Fruit fly (Drosophila melanogaster) whole organism, embryonic: ENCODE results near the gene CG10602.
A peak's percentile ranks its signal among the peaks of the same experiment; 100 is the strongest.

Experiments
- Abd-B ChIP-seq: fragments of 200-800 bp; sonication (Bioruptor generic); optimal IDR thresholded peaks from 2 replicates; lab custom pipeline; 2018; ENCODE audit warnings: missing biosample characterization, mild to moderate bottlenecking, missing genetic modification characterization, moderate library complexity
- Asciz ChIP-seq: fragments of 200-800 bp; sonication (Bioruptor generic); optimal IDR thresholded peaks from 2 replicates; lab custom pipeline; 2017; ENCODE audit warnings: missing biosample characterization, mild to moderate bottlenecking, missing genetic modification characterization, missing genetic modification reagents
- Atf-2 ChIP-seq: fragments of 200-800 bp; sonication (Bioruptor generic); optimal IDR thresholded peaks from 2 replicates; lab custom pipeline; 2016; ENCODE audit warnings: missing biosample characterization, missing genetic modification characterization
- CG11085 ChIP-seq: fragments of 200-800 bp; sonication (Bioruptor generic); IDR thresholded peaks from 2 replicates; pipeline ENCODE4 v1.3.6; 2022; ENCODE audit warnings: missing biosample characterization, missing genetic modification characterization
- CG11560 ChIP-seq: fragments of 200-800 bp; sonication (Bioruptor generic); IDR thresholded peaks from 3 replicates; pipeline ENCODE4 v1.3.6; 2022; ENCODE audit warnings: missing biosample characterization, missing genetic modification characterization
- CG13123 ChIP-seq: fragments of 200-800 bp; sonication (Bioruptor generic); optimal IDR thresholded peaks from 2 replicates; lab custom pipeline; 2016; ENCODE audit warnings: missing biosample characterization, missing genetic modification characterization
- CG14014 ChIP-seq: fragments of 200-800 bp; sonication (Bioruptor generic); IDR thresholded peaks from 2 replicates; pipeline ENCODE4 v1.3.6; 2022; ENCODE audit warnings: missing biosample characterization, missing genetic modification characterization
- CG15269 ChIP-seq: fragments of 200-800 bp; sonication (Bioruptor generic); optimal IDR thresholded peaks from 2 replicates; lab custom pipeline; 2018; ENCODE audit warnings: missing biosample characterization, mild to moderate bottlenecking, missing genetic modification characterization, moderate library complexity
- CG16813 ChIP-seq: fragments of 200-800 bp; sonication (Bioruptor generic); IDR thresholded peaks from 3 replicates; pipeline ENCODE4 v1.3.6; 2022; ENCODE audit warnings: missing biosample characterization, missing genetic modification characterization; ENCODE audit not compliant: partially characterized antibody
- CG1832 ChIP-seq: fragments of 200-800 bp; sonication (Bioruptor generic); optimal IDR thresholded peaks from 2 replicates; lab custom pipeline; 2017; ENCODE audit warnings: missing biosample characterization, mild to moderate bottlenecking, missing genetic modification characterization, inconsistent platforms
- CG2199 ChIP-seq: fragments of 200-800 bp; sonication (Bioruptor generic); IDR thresholded peaks from 3 replicates; pipeline ENCODE4 v1.3.6; 2022; ENCODE audit warnings: missing biosample characterization, missing genetic modification characterization
- CG31388 ChIP-seq: fragments of 200-800 bp; sonication (Bioruptor generic); optimal IDR thresholded peaks from 2 replicates; lab custom pipeline; 2016; ENCODE audit warnings: missing biosample characterization, missing genetic modification characterization
- CG31441 ChIP-seq: fragments of 200-800 bp; sonication (Bioruptor generic); IDR thresholded peaks from 2 replicates; pipeline ENCODE4 v1.3.6; 2022; ENCODE audit warnings: missing biosample characterization, missing genetic modification characterization
- CG32767 ChIP-seq: fragments of 200-800 bp; sonication (Bioruptor generic); IDR thresholded peaks from 2 replicates; pipeline ENCODE4 v1.3.6; 2022; ENCODE audit warnings: missing biosample characterization, missing genetic modification characterization
- CG4360 ChIP-seq: fragments of 200-800 bp; sonication (Bioruptor generic); IDR thresholded peaks from 2 replicates; pipeline ENCODE4 v1.3.6; 2022; ENCODE audit warnings: missing biosample characterization, missing genetic modification characterization
- CG4707 ChIP-seq: fragments of 200-800 bp; sonication (Bioruptor generic); optimal IDR thresholded peaks from 2 replicates; lab custom pipeline; 2018; ENCODE audit warnings: missing biosample characterization, mild to moderate bottlenecking, missing genetic modification characterization, moderate library complexity
- CG6791 ChIP-seq: fragments of 200-800 bp; sonication (Bioruptor generic); IDR thresholded peaks from 3 replicates; pipeline ENCODE4 v1.3.6; 2022; ENCODE audit warnings: missing biosample characterization, missing genetic modification characterization; ENCODE audit not compliant: partially characterized antibody
- CG7271 ChIP-seq: fragments of 200-800 bp; sonication (Bioruptor generic); optimal IDR thresholded peaks from 2 replicates; lab custom pipeline; 2018; ENCODE audit warnings: missing biosample characterization, mild to moderate bottlenecking, missing genetic modification characterization, moderate library complexity
- CG8924 ChIP-seq: fragments of 200-800 bp; optimal IDR thresholded peaks from 3 replicates; lab custom pipeline; 2019; ENCODE audit warnings: missing biosample characterization, mild to moderate bottlenecking, missing genetic modification characterization, moderate library complexity
- CG8944 ChIP-seq: fragments of 200-800 bp; sonication (Bioruptor generic); optimal IDR thresholded peaks from 3 replicates; lab custom pipeline; 2016; ENCODE audit warnings: missing biosample characterization, missing genetic modification characterization
- CG9437 ChIP-seq: fragments of 200-800 bp; sonication (Bioruptor generic); optimal IDR thresholded peaks from 2 replicates; lab custom pipeline; 2018; ENCODE audit warnings: missing biosample characterization, mild to moderate bottlenecking, missing genetic modification characterization
- CG9797 ChIP-seq: fragments of 200-800 bp; sonication (Bioruptor generic); optimal IDR thresholded peaks from 3 replicates; lab custom pipeline; 2018; ENCODE audit warnings: missing biosample characterization, mild to moderate bottlenecking, missing genetic modification characterization
- CkIIα-i1 ChIP-seq: fragments of 200-800 bp; sonication (Bioruptor generic); IDR thresholded peaks from 2 replicates; pipeline ENCODE4 v1.3.6; 2022; ENCODE audit warnings: missing biosample characterization, missing genetic modification characterization
- Dip2 ChIP-seq: fragments of 200-800 bp; sonication (Bioruptor generic); IDR thresholded peaks from 2 replicates; pipeline ENCODE4 v1.3.6; 2022; ENCODE audit warnings: missing biosample characterization, missing genetic modification characterization
- Dll ChIP-seq: fragments of 200-800 bp; sonication (Bioruptor generic); IDR thresholded peaks from 4 replicates; pipeline ENCODE4 v1.3.6; 2022; ENCODE audit warnings: missing biosample characterization, missing genetic modification characterization; ENCODE audit not compliant: partially characterized antibody
- E2f2 ChIP-seq: fragments of 200-800 bp; sonication (Bioruptor generic); IDR thresholded peaks from 2 replicates; pipeline ENCODE4 v1.3.6; 2022; ENCODE audit warnings: missing biosample characterization, missing genetic modification characterization
- H15 ChIP-seq: fragments of 200-800 bp; sonication (Bioruptor generic); IDR thresholded peaks from 3 replicates; pipeline ENCODE4 v1.3.6; 2022; ENCODE audit warnings: missing biosample characterization, missing genetic modification characterization
- HLHmδ ChIP-seq: fragments of 200-800 bp; sonication (Bioruptor generic); optimal IDR thresholded peaks from 2 replicates; lab custom pipeline; 2018; ENCODE audit warnings: missing biosample characterization, mild to moderate bottlenecking, missing genetic modification characterization, moderate library complexity
- NFAT ChIP-seq: fragments of 200-800 bp; sonication (Bioruptor generic); IDR thresholded peaks from 2 replicates; pipeline ENCODE4 v1.3.6; 2022; ENCODE audit warnings: missing biosample characterization, missing genetic modification characterization
- Oaz ChIP-seq: fragments of 200-800 bp; sonication (Bioruptor generic); IDR thresholded peaks from 2 replicates; pipeline ENCODE4 v1.3.6; 2022; ENCODE audit warnings: missing biosample characterization, missing genetic modification characterization
- Optix ChIP-seq: fragments of 200-800 bp; sonication (Bioruptor generic); IDR thresholded peaks from 3 replicates; pipeline ENCODE4 v1.3.6; 2022; ENCODE audit warnings: missing biosample characterization, missing genetic modification characterization
- Scr ChIP-seq: fragments of 200-800 bp; sonication (Bioruptor generic); IDR thresholded peaks from 2 replicates; pipeline ENCODE4 v1.3.6; 2022; ENCODE audit warnings: missing biosample characterization, missing genetic modification characterization; ENCODE audit not compliant: partially characterized antibody
- Usf ChIP-seq: fragments of 200-800 bp; sonication (Bioruptor generic); optimal IDR thresholded peaks from 2 replicates; lab custom pipeline; 2017; ENCODE audit warnings: missing genotype, missing biosample characterization, missing genetic modification characterization
- al ChIP-seq: fragments of 200-800 bp; sonication (Bioruptor generic); IDR thresholded peaks from 2 replicates; pipeline ENCODE4 v1.3.6; 2022; ENCODE audit warnings: missing biosample characterization, missing genetic modification characterization
- cg ChIP-seq: fragments of 200-800 bp; sonication (Bioruptor generic); optimal IDR thresholded peaks from 3 replicates; lab custom pipeline; 2019; ENCODE audit warnings: missing biosample characterization, mild to moderate bottlenecking, missing genetic modification characterization, moderate library complexity
- chm ChIP-seq: fragments of 200-800 bp; sonication (Bioruptor generic); IDR thresholded peaks from 2 replicates; pipeline ENCODE4 v1.3.6; 2022; ENCODE audit warnings: missing biosample characterization, missing genetic modification characterization
- ci ChIP-seq: fragments of 200-800 bp; sonication (Bioruptor generic); IDR thresholded peaks from 3 replicates; pipeline ENCODE4 v1.3.6; 2022; ENCODE audit warnings: missing biosample characterization, missing genetic modification characterization
- croc ChIP-seq: fragments of 200-800 bp; sonication (Bioruptor generic); conservative IDR thresholded peaks from 3 replicates; pipeline ENCODE4 v1.3.6; 2022; ENCODE audit warnings: missing biosample characterization, missing genetic modification characterization
- dan ChIP-seq: fragments of 200-800 bp; sonication (Bioruptor generic); IDR thresholded peaks from 2 replicates; pipeline ENCODE4 v1.3.6; 2022; ENCODE audit warnings: missing biosample characterization, missing genetic modification characterization
- eve ChIP-seq, 2 experiments: fragments of >200 bp; optimal IDR thresholded peaks; 2 replicates each; lab custom pipeline; 2017; ENCODE audit warnings: missing biosample characterization in 2 of 2, missing genetic modification characterization in 2 of 2
- fd102C ChIP-seq: fragments of 200-800 bp; sonication (Bioruptor generic); optimal IDR thresholded peaks from 2 replicates; lab custom pipeline; 2018; ENCODE audit warnings: missing biosample characterization, mild to moderate bottlenecking, missing genetic modification characterization, moderate library complexity
- fd3F ChIP-seq: fragments of 200-800 bp; sonication (Bioruptor generic); optimal IDR thresholded peaks from 2 replicates; lab custom pipeline; 2018; ENCODE audit warnings: missing biosample characterization, mild to moderate bottlenecking, missing genetic modification characterization, moderate library complexity
- gce ChIP-seq: fragments of 200-800 bp; sonication (Bioruptor generic); IDR thresholded peaks from 3 replicates; pipeline ENCODE4 v1.3.6; 2022; ENCODE audit warnings: missing biosample characterization, missing genetic modification characterization
- h ChIP-seq: fragments of >200 bp; optimal IDR thresholded peaks from 2 replicates; lab custom pipeline; 2017
- her ChIP-seq: fragments of 200-800 bp; sonication (Bioruptor generic); optimal IDR thresholded peaks from 2 replicates; lab custom pipeline; 2016; ENCODE audit warnings: missing biosample characterization, missing genetic modification characterization
- nerfin-1 ChIP-seq: fragments of 200-800 bp; sonication (Bioruptor generic); optimal IDR thresholded peaks from 3 replicates; lab custom pipeline; 2019; ENCODE audit warnings: missing biosample characterization, mild to moderate bottlenecking, missing genetic modification characterization, moderate library complexity
- otp ChIP-seq: fragments of 200-800 bp; sonication (Bioruptor generic); IDR thresholded peaks from 3 replicates; pipeline ENCODE4, ENCODE4 v1.3.6; 2022; ENCODE audit warnings: missing biosample characterization, missing genetic modification characterization
- seq ChIP-seq: fragments of 200-800 bp; sonication (Bioruptor generic); IDR thresholded peaks from 2 replicates; pipeline ENCODE4 v1.3.6; 2022; ENCODE audit warnings: missing biosample characterization, missing genetic modification characterization
- sim ChIP-seq: fragments of 200-800 bp; sonication (Bioruptor generic); IDR thresholded peaks from 2 replicates; pipeline ENCODE4 v1.3.6; 2022; ENCODE audit warnings: missing biosample characterization, missing genetic modification characterization
- tgo ChIP-seq: fragments of 200-800 bp; sonication (Bioruptor generic); IDR thresholded peaks from 3 replicates; pipeline ENCODE4 v1.3.6; 2022; ENCODE audit warnings: missing biosample characterization, missing genetic modification characterization
- tio ChIP-seq: fragments of 200-800 bp; sonication (Bioruptor generic); optimal IDR thresholded peaks from 2 replicates; lab custom pipeline; 2017; ENCODE audit warnings: missing biosample characterization, missing genetic modification characterization, inconsistent platforms
- zen2 ChIP-seq: fragments of 200-800 bp; sonication (Bioruptor generic); IDR thresholded peaks from 3 replicates; pipeline ENCODE4 v1.3.6; 2022; ENCODE audit warnings: missing biosample characterization, missing genetic modification characterization; ENCODE audit not compliant: partially characterized antibody
- zfh1 ChIP-seq: fragments of 200-800 bp; sonication (Bioruptor generic); IDR thresholded peaks from 3 replicates; pipeline ENCODE4 v1.3.6; 2022; ENCODE audit warnings: missing biosample characterization, missing genetic modification characterization

CG10602 gene

DNA sequence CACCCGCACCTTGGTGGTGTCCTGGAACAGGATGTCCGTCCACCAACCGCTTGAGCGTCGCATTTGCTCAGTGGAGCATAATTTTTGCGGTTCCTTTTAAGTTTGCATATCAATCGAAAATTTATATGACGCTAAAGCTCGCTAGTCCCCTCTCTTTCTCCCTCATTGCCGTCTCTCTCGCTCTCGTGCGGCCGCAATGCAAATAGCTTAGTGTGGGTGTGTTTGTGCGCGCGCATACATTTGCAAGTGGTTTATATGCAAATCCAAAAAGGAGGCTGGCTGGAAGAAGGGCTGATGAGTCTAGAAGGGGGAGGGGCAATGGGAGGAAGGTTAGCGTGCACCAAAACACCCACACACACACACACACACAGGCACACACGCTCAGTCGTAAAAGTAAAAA, 27.9 kb upstream of the CG10602 start:
- TF ChIP-seq CG6791 (GFP tag; lab: Robert Waterston, UW): no peak
- no peak for TF ChIP-seq Asciz
- no peak for TF ChIP-seq H15 (GFP tag; lab: Robert Waterston, UW)
- peak; percentile 54 for TF ChIP-seq CG1832
- TF ChIP-seq tgo (GFP tag; lab: Robert Waterston, UW): no peak
- no peak for TF ChIP-seq E2f2 (GFP tag; lab: Robert Waterston, UW)
- 0 out of 2 replicates have a peak, but pooled peaks have one; percentile 37 for TF ChIP-seq seq
- no peak for TF ChIP-seq al (GFP tag; lab: Robert Waterston, UW)
- no peak for TF ChIP-seq Dip2 (GFP tag; lab: Robert Waterston, UW)
- no peak for TF ChIP-seq CG4707 (GFP tag; lab: Kevin White, UChicago)
- no peak for TF ChIP-seq CG2199 (GFP tag; lab: Robert Waterston, UW)
- TF ChIP-seq CG7271: no peak
- TF ChIP-seq CG9437 (GFP tag; lab: Kevin White, UChicago): no peak
- no peak for TF ChIP-seq fd3F
- TF ChIP-seq CG4360 (GFP tag; lab: Robert Waterston, UW): no peak
- TF ChIP-seq HLHmδ (GFP tag; lab: Kevin White, UChicago): no peak
- TF ChIP-seq CG11560 (tag; lab: Robert Waterston, UW): no peak
- no peak for TF ChIP-seq CG31388 (GFP tag; lab: Kevin White, UChicago)
- no peak for TF ChIP-seq CG31441 (GFP tag; lab: Robert Waterston, UW)
- TF ChIP-seq otp (GFP tag; lab: Robert Waterston, UW): no peak
- no peak for TF ChIP-seq Abd-B (GFP tag; lab: Kevin White, UChicago)
- no peak for TF ChIP-seq sim
- TF ChIP-seq cg (GFP tag; lab: Kevin White, UChicago): peak; percentile 56
- TF ChIP-seq croc (GFP tag; lab: Robert Waterston, UW): no peak
- TF ChIP-seq NFAT (GFP tag; lab: Robert Waterston, UW): no peak
- no peak for TF ChIP-seq CG11085 (GFP tag; lab: Robert Waterston, UW)
- no peak for TF ChIP-seq CG15269 (tag; lab: Kevin White, UChicago)
- no peak for TF ChIP-seq CG8944 (GFP tag; lab: Kevin White, UChicago)
- TF ChIP-seq CG8924 (tag; lab: Kevin White, UChicago): no peak
- no peak for TF ChIP-seq zfh1 (GFP tag; lab: Robert Waterston, UW)
- no peak for TF ChIP-seq CG32767
- TF ChIP-seq chm (GFP tag; lab: Robert Waterston, UW): no peak
- TF ChIP-seq nerfin-1 (tag; lab: Kevin White, UChicago): no peak
- TF ChIP-seq fd102C (GFP tag; lab: Kevin White, UChicago): no peak
- no peak for TF ChIP-seq CG16813 (GFP tag; lab: Robert Waterston, UW)
- no peak for TF ChIP-seq CG13123
- no peak for TF ChIP-seq zen2
- no peak for TF ChIP-seq Usf (GFP tag; lab: Kevin White, UChicago)
- no peak for TF ChIP-seq dan (GFP tag; lab: Robert Waterston, UW)
- no peak for TF ChIP-seq gce (GFP tag; lab: Robert Waterston, UW)
- 0 out of 3 replicates have a peak, but pooled peaks have one; percentile 34 for TF ChIP-seq ci (GFP tag; lab: Robert Waterston, UW)
- no peak for TF ChIP-seq Scr (GFP tag; lab: Robert Waterston, UW)
- no peak for TF ChIP-seq eve (GFP tag; optimal IDR thresholded peaks at IDR 0.05; lab: Kevin White, UChicago)
- no peak for TF ChIP-seq CG14014 (GFP tag; lab: Robert Waterston, UW)
- TF ChIP-seq CG9797 (GFP tag; lab: Kevin White, UChicago): no peak
- TF ChIP-seq tio (GFP tag; lab: Kevin White, UChicago): no peak
- TF ChIP-seq CkIIα-i1 (GFP tag; lab: Robert Waterston, UW): no peak
- TF ChIP-seq Atf-2 (GFP tag; lab: Kevin White, UChicago): no peak
- no peak for TF ChIP-seq Oaz (GFP tag; lab: Robert Waterston, UW)
- no peak for TF ChIP-seq Optix
- no peak for TF ChIP-seq h (lab: Kevin White, UChicago)
- TF ChIP-seq her (GFP tag; lab: Kevin White, UChicago): no peak
- no peak for TF ChIP-seq Dll
